Fruit fly (Drosophila melanogaster) whole organism, embryonic: Measurements from ENCODE around the gene Orc2.

Source experiments
- Aef1 ChIP-seq: fragments of 200-800 bp; sonication (Bioruptor generic); IDR thresholded peaks from 3 replicates; pipeline ENCODE4 v1.3.6; 2022; ENCODE audit warnings: missing biosample characterization, missing genetic modification characterization
- BEAF-32 ChIP-seq: fragments of 200-800 bp; sonication (Bioruptor generic); optimal IDR thresholded peaks from 3 replicates; lab custom pipeline; 2017; ENCODE audit warnings: missing biosample characterization, missing genetic modification characterization, mild to moderate bottlenecking, moderate library complexity, missing genetic modification reagents
- CG10543 ChIP-seq: fragments of 200-800 bp; sonication (Bioruptor generic); optimal IDR thresholded peaks from 3 replicates; lab custom pipeline; 2017; ENCODE audit warnings: missing biosample characterization, mild to moderate bottlenecking, missing genetic modification characterization, moderate library complexity
- CG11696 ChIP-seq: fragments of 200-800 bp; sonication (Bioruptor generic); IDR thresholded peaks from 2 replicates; pipeline ENCODE4 v1.3.6; 2022; ENCODE audit warnings: missing biosample characterization, missing genetic modification characterization
- CG12071 ChIP-seq: fragments of 200-800 bp; sonication (Bioruptor generic); optimal IDR thresholded peaks from 3 replicates; lab custom pipeline; 2018; ENCODE audit warnings: missing biosample characterization, mild to moderate bottlenecking, missing genetic modification characterization
- CG12299 ChIP-seq: fragments of 200-800 bp; sonication (Bioruptor generic); optimal IDR thresholded peaks from 2 replicates; lab custom pipeline; 2018; ENCODE audit warnings: missing biosample characterization, mild to moderate bottlenecking, missing genetic modification characterization
- CG12769 ChIP-seq: fragments of 200-800 bp; sonication (Bioruptor generic); optimal IDR thresholded peaks from 2 replicates; lab custom pipeline; 2019; ENCODE audit warnings: missing biosample characterization, mild to moderate bottlenecking, missing genetic modification characterization, moderate library complexity
- CG13287 ChIP-seq: fragments of 200-800 bp; sonication (Bioruptor generic); IDR thresholded peaks from 2 replicates; pipeline ENCODE4 v1.3.6; 2022; ENCODE audit warnings: missing biosample characterization, missing genetic modification characterization; ENCODE audit not compliant: partially characterized antibody
- CG14441 ChIP-seq: fragments of 200-800 bp; sonication (Bioruptor generic); IDR thresholded peaks from 2 replicates; pipeline ENCODE4 v1.3.6; 2022; ENCODE audit warnings: missing biosample characterization, missing genetic modification characterization
- CG15073 ChIP-seq: fragments of 200-800 bp; sonication (Bioruptor generic); optimal IDR thresholded peaks from 2 replicates; lab custom pipeline; 2016; ENCODE audit warnings: missing biosample characterization, missing genetic modification characterization
- CG17186 ChIP-seq: fragments of 200-800 bp; sonication (Bioruptor generic); optimal IDR thresholded peaks from 3 replicates; lab custom pipeline; 2017; ENCODE audit warnings: missing biosample characterization, missing genetic modification reagents, missing genetic modification characterization
- CG17385 ChIP-seq: fragments of 200-800 bp; sonication (Bioruptor generic); optimal IDR thresholded peaks from 3 replicates; lab custom pipeline; 2018; ENCODE audit warnings: missing biosample characterization, mild to moderate bottlenecking, missing genetic modification characterization
- CG17612 ChIP-seq: fragments of 200-800 bp; sonication (Bioruptor generic); IDR thresholded peaks from 2 replicates; pipeline ENCODE4 v1.3.6; 2022; ENCODE audit warnings: missing biosample characterization, missing genetic modification characterization
- CG17912 ChIP-seq: fragments of 200-800 bp; sonication (Bioruptor generic); optimal IDR thresholded peaks from 2 replicates; lab custom pipeline; 2018; ENCODE audit warnings: missing biosample characterization, mild to moderate bottlenecking, missing genetic modification characterization
- CG1832 ChIP-seq: fragments of 200-800 bp; sonication (Bioruptor generic); optimal IDR thresholded peaks from 2 replicates; lab custom pipeline; 2017; ENCODE audit warnings: missing biosample characterization, mild to moderate bottlenecking, missing genetic modification characterization, inconsistent platforms
- CG2678 ChIP-seq: fragments of 200-800 bp; sonication (Bioruptor generic); optimal IDR thresholded peaks from 3 replicates; lab custom pipeline; 2019; ENCODE audit warnings: missing biosample characterization, mild to moderate bottlenecking, missing genetic modification characterization, moderate library complexity
- CG2889 ChIP-seq: fragments of 200-800 bp; sonication (Bioruptor generic); IDR thresholded peaks from 3 replicates; pipeline ENCODE4 v1.3.6; 2022; ENCODE audit warnings: missing biosample characterization, missing genetic modification characterization
- CG30020 ChIP-seq: fragments of 200-800 bp; optimal IDR thresholded peaks from 2 replicates; lab custom pipeline; 2019; ENCODE audit warnings: missing biosample characterization, mild to moderate bottlenecking, missing genetic modification characterization, moderate library complexity
- CG3726 ChIP-seq: fragments of 200-800 bp; sonication (Bioruptor generic); IDR thresholded peaks from 3 replicates; pipeline ENCODE4, ENCODE4 v1.3.6; 2022; ENCODE audit warnings: missing biosample characterization, missing genetic modification characterization
- CG6254 ChIP-seq: fragments of 200-800 bp; sonication (Bioruptor generic); optimal IDR thresholded peaks from 3 replicates; lab custom pipeline; 2017; ENCODE audit warnings: mild to moderate bottlenecking, missing biosample characterization, missing genetic modification reagents, missing genetic modification characterization
- CG7357 ChIP-seq: fragments of 200-800 bp; sonication (Bioruptor generic); IDR thresholded peaks from 3 replicates; pipeline ENCODE4 v1.3.6; 2022; ENCODE audit warnings: missing biosample characterization, missing genetic modification characterization
- Chrac-16 ChIP-seq: fragments of 200-800 bp; sonication (Bioruptor generic); optimal IDR thresholded peaks from 3 replicates; lab custom pipeline; 2016; ENCODE audit warnings: missing biosample characterization, missing genetic modification characterization
- D19A ChIP-seq: fragments of 200-800 bp; optimal IDR thresholded peaks from 3 replicates; lab custom pipeline; 2019; ENCODE audit warnings: missing biosample characterization, mild to moderate bottlenecking, missing genetic modification characterization, moderate library complexity
- Eip74EF ChIP-seq, 2 experiments: fragments of 200-800 bp in 1 of 2; fragments of >200 bp in 1 of 2; sonication (Bioruptor generic) in 1 of 2; optimal IDR thresholded peaks; 2 replicates each; lab custom pipeline; 2017 to 2019; ENCODE audit warnings: missing biosample characterization in 2 of 2, missing genetic modification characterization in 2 of 2, mild to moderate bottlenecking in 1 of 2, moderate library complexity in 1 of 2
- Gsc ChIP-seq: fragments of 200-800 bp; sonication (Bioruptor generic); IDR thresholded peaks from 2 replicates; pipeline ENCODE4 v1.3.6; 2022; ENCODE audit warnings: missing biosample characterization, missing genetic modification characterization
- Hand ChIP-seq: fragments of 200-800 bp; sonication (Bioruptor generic); optimal IDR thresholded peaks from 2 replicates; lab custom pipeline; 2017; ENCODE audit warnings: mild to moderate bottlenecking, missing biosample characterization, missing genetic modification reagents, missing genetic modification characterization
- Lpt ChIP-seq: fragments of >200 bp; optimal IDR thresholded peaks from 2 replicates; lab custom pipeline; 2018; ENCODE audit warnings: missing biosample characterization, missing genetic modification characterization
- Med ChIP-seq: fragments of 200-800 bp; sonication (Bioruptor generic); peaks from one replicate; lab custom pipeline; 2016; ENCODE audit warnings: missing biosample characterization, missing genetic modification characterization, mild to moderate bottlenecking, inconsistent platforms, moderate library complexity
- Nf-YB ChIP-seq: fragments of 200-800 bp; sonication (Bioruptor generic); optimal IDR thresholded peaks from 3 replicates; lab custom pipeline; 2019; ENCODE audit warnings: missing biosample characterization, mild to moderate bottlenecking, missing genetic modification characterization, moderate library complexity
- Sin3A ChIP-seq: fragments of >200 bp; optimal IDR thresholded peaks from 2 replicates; lab custom pipeline; 2018
- Sox100B ChIP-seq: fragments of 200-800 bp; sonication (Bioruptor generic); optimal IDR thresholded peaks from 3 replicates; lab custom pipeline; 2018; ENCODE audit warnings: missing biosample characterization, mild to moderate bottlenecking, missing genetic modification characterization
- Trl ChIP-seq, 3 experiments: fragments of >200 bp in 2 of 3; fragments of 200-800 bp in 1 of 3; sonication (Bioruptor generic) in 1 of 3; optimal IDR thresholded peaks; 2 replicates in 1 of 3; 3 replicates in 2 of 3; lab custom pipeline; 2016 to 2017; ENCODE audit warnings: missing biosample characterization in 1 of 3, missing genetic modification characterization in 1 of 3
- bab2 ChIP-seq: fragments of 200-800 bp; sonication (Bioruptor generic); optimal IDR thresholded peaks from 2 replicates; lab custom pipeline; 2016; ENCODE audit warnings: missing biosample characterization, missing genetic modification characterization
- bowl ChIP-seq: fragments of 200-800 bp; sonication (Bioruptor generic); IDR thresholded peaks from 2 replicates; pipeline ENCODE4 v1.3.6; 2022; ENCODE audit warnings: missing biosample characterization, missing genetic modification characterization
- br ChIP-seq: fragments of >200 bp; optimal IDR thresholded peaks from 2 replicates; lab custom pipeline; 2017
- dati ChIP-seq: fragments of 200-800 bp; sonication (Bioruptor generic); IDR thresholded peaks from 2 replicates; pipeline ENCODE4 v1.3.6; 2022; ENCODE audit warnings: missing biosample characterization, missing genetic modification characterization
- emc ChIP-seq: fragments of 200-800 bp; sonication (Bioruptor generic); optimal IDR thresholded peaks from 2 replicates; lab custom pipeline; 2016; ENCODE audit warnings: missing biosample characterization, missing genetic modification characterization
- h ChIP-seq: fragments of >200 bp; optimal IDR thresholded peaks from 2 replicates; lab custom pipeline; 2017
- knrl ChIP-seq: fragments of 200-800 bp; sonication (Bioruptor generic); IDR thresholded peaks from 3 replicates; pipeline ENCODE4 v1.3.6; 2022; ENCODE audit warnings: missing biosample characterization, missing genetic modification characterization; ENCODE audit not compliant: partially characterized antibody
- lab ChIP-seq: fragments of 200-800 bp; sonication (Bioruptor generic); optimal IDR thresholded peaks from 3 replicates; lab custom pipeline; 2017; ENCODE audit warnings: missing biosample characterization, missing genetic modification characterization, mild to moderate bottlenecking, moderate library complexity, missing genetic modification reagents
- nerfin-2 ChIP-seq: fragments of 200-800 bp; sonication (Bioruptor generic); IDR thresholded peaks from 2 replicates; pipeline ENCODE4 v1.3.6; 2022; ENCODE audit warnings: missing biosample characterization, missing genetic modification characterization; ENCODE audit not compliant: partially characterized antibody
- odd ChIP-seq: fragments of 200-800 bp; sonication (Bioruptor generic); optimal IDR thresholded peaks from 2 replicates; lab custom pipeline; 2017; ENCODE audit warnings: missing biosample characterization, mild to moderate bottlenecking, missing genetic modification characterization
- so ChIP-seq: fragments of 200-800 bp; sonication (Bioruptor generic); IDR thresholded peaks from 3 replicates; pipeline ENCODE4 v1.3.6; 2022; ENCODE audit warnings: missing biosample characterization, missing genetic modification characterization
- sr ChIP-seq: fragments of 200-800 bp; sonication (Bioruptor generic); IDR thresholded peaks from 3 replicates; pipeline ENCODE4 v1.3.6; 2022; ENCODE audit warnings: missing biosample characterization, missing genetic modification characterization
- stwl ChIP-seq: fragments of 200-800 bp; sonication (Bioruptor generic); optimal IDR thresholded peaks from 3 replicates; lab custom pipeline; 2018; ENCODE audit warnings: missing biosample characterization, mild to moderate bottlenecking, missing genetic modification characterization, moderate library complexity
- tna ChIP-seq: fragments of 200-800 bp; sonication (Bioruptor generic); IDR thresholded peaks from 2 replicates; pipeline ENCODE4 v1.3.6; 2022; ENCODE audit warnings: missing biosample characterization, missing genetic modification characterization; ENCODE audit not compliant: partially characterized antibody
- trem ChIP-seq: fragments of 200-800 bp; optimal IDR thresholded peaks from 3 replicates; lab custom pipeline; 2019; ENCODE audit warnings: missing biosample characterization, mild to moderate bottlenecking, missing genetic modification characterization, moderate library complexity
- twi ChIP-seq: fragments of 200-800 bp; optimal IDR thresholded peaks from 2 replicates; lab custom pipeline; 2019; ENCODE audit warnings: missing biosample characterization, mild to moderate bottlenecking, missing genetic modification characterization, moderate library complexity
- unc-4 ChIP-seq: fragments of 200-800 bp; sonication (Bioruptor generic); IDR thresholded peaks from 2 replicates; pipeline ENCODE4 v1.3.6; 2022; ENCODE audit warnings: missing biosample characterization, missing genetic modification characterization; ENCODE audit not compliant: partially characterized antibody
- wdn ChIP-seq: fragments of 200-800 bp; sonication (Bioruptor generic); IDR thresholded peaks from 2 replicates; pipeline ENCODE4 v1.3.6; 2022; ENCODE audit warnings: missing biosample characterization, missing genetic modification characterization
- yki ChIP-seq: fragments of >200 bp; optimal IDR thresholded peaks from 3 replicates; lab custom pipeline; 2018

Orc2 gene

dm6 chr3R:14002146-14002846 lies 37.6 kb downstream of the Orc2 start (continued):
- TF ChIP-seq dati (GFP tag; lab: Robert Waterston, UW) (no peak), Eip74EF (GFP tag; optimal IDR thresholded peaks at IDR 0.05; lab: Kevin White, UChicago) (no peak), CG11696 (GFP tag; lab: Robert Waterston, UW) (no peak), nerfin-2 (no peak), CG14441 (GFP tag; lab: Robert Waterston, UW) (no peak), Chrac-16 (no peak), Aef1 (GFP tag; lab: Robert Waterston, UW) (no peak), tna (GFP tag; lab: Robert Waterston, UW) (no peak), CG12071 (GFP tag; lab: Kevin White, UChicago) (no peak), D19A (tag; lab: Kevin White, UChicago) (no peak), emc (GFP tag; lab: Kevin White, UChicago) (no peak), CG1832 (GFP tag; lab: Kevin White, UChicago) (no peak), CG17186 (GFP tag; lab: Kevin White, UChicago) (no peak), Lpt (GFP tag; lab: Kevin White, UChicago) (no peak), CG3726 (no peak), CG12299 (tag; lab: Kevin White, UChicago) (no peak), stwl (tag; lab: Kevin White, UChicago) (no peak), Sin3A (lab: Kevin White, UChicago) (no peak), CG7357 (GFP tag; lab: Robert Waterston, UW) (no peak), CG17385 (GFP tag; lab: Kevin White, UChicago) (no peak), lab (GFP tag; lab: Kevin White, UChicago) (peak; percentile 12), CG15073 (GFP tag; lab: Kevin White, UChicago) (no peak), knrl (GFP tag; lab: Robert Waterston, UW) (no peak), CG2678 (tag; lab: Kevin White, UChicago) (peak; percentile 52), odd (GFP tag; lab: Kevin White, UChicago) (no peak), CG30020 (tag; lab: Kevin White, UChicago) (no peak), unc-4 (GFP tag; lab: Robert Waterston, UW) (no peak), CG2889 (GFP tag; lab: Robert Waterston, UW) (no peak), Sox100B (GFP tag; lab: Kevin White, UChicago) (peak; percentile 56), CG17612 (GFP tag; lab: Robert Waterston, UW) (no peak), CG10543 (GFP tag; lab: Kevin White, UChicago) (no peak), Hand (no peak), CG13287 (GFP tag; lab: Robert Waterston, UW) (no peak), yki (lab: Kevin White, UChicago) (no peak), CG12769 (tag; lab: Kevin White, UChicago) (no peak), Gsc (GFP tag; lab: Robert Waterston, UW) (no peak), Nf-YB (GFP tag; lab: Kevin White, UChicago) (no peak), bowl (GFP tag; lab: Robert Waterston, UW) (no peak), bab2 (GFP tag; lab: Kevin White, UChicago) (no peak), Med (GFP tag; lab: Kevin White, UChicago) (peak; percentile 6), BEAF-32 (GFP tag; lab: Kevin White, UChicago) (no peak), twi (tag; lab: Kevin White, UChicago) (no peak), Trl (optimal IDR thresholded peaks at IDR 0.05; lab: Kevin White, UChicago) (no peak), Trl (GFP tag; optimal IDR thresholded peaks at IDR 0.05; lab: Kevin White, UChicago) (no peak), trem (peak; percentile 4), so (GFP tag; lab: Robert Waterston, UW) (no peak), sr (GFP tag; lab: Robert Waterston, UW) (no peak), br (lab: Kevin White, UChicago) (no peak), wdn (GFP tag; lab: Robert Waterston, UW) (no peak), h (lab: Kevin White, UChicago) (no peak), CG17912 (no peak), CG6254 (GFP tag; lab: Kevin White, UChicago) (no peak)
